Worm (Caenorhabditis elegans): ENCODE results near the gene C27C12.4.

Gene C27C12.4

DNA sequence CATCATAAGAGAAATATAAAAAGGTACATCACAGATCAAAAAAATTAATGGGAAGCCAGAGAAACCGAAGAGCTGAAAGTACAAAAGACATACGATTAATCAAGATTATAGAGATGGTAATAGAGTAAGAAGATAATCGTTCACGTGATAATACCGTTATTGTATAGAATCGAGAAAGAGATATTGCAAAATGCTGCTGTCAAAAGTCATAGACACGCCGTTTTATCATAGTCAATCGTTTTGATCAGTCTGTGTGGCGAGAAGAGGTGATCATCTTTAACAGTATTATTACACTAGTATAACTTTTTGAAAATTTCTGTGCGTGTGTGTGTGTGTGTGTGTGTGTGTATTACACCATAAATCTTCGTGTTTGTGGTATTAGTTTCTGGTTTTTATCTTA lies 40.5 kb downstream of the C27C12.4 start (continued):
- TF ChIP-seq nhr-19 (GFP tag; conservative IDR thresholded peaks at IDR 0.05) (peak; percentile 46), elt-3 (tag; optimal IDR thresholded peaks at IDR 0.05) (peak in 2 of 6 experiments; percentile 73 to 78), lsy-2 (tag; optimal IDR thresholded peaks at IDR 0.05) (peak in 1 of 2 experiments; percentile 12), ceh-90 (tag; optimal IDR thresholded peaks at IDR 0.05) (no peak), mab-9 (GFP tag; IDR thresholded peaks at IDR 0.05) (no peak), nhr-76 (tag; optimal IDR thresholded peaks at IDR 0.05) (no peak), nhr-85 (tag) (peak; percentile 90), snu-23 (GFP tag; optimal IDR thresholded peaks at IDR 0.05) (peak; percentile 57), pqm-1 (tag; optimal IDR thresholded peaks at IDR 0.05) (no peak), ama-1 (optimal IDR thresholded peaks at IDR 0.05) (no peak), pag-3 (tag; optimal IDR thresholded peaks at IDR 0.05; ENCODE audit: borderline replicate concordance, insufficient read depth) (no peak), nhr-71 (tag; optimal IDR thresholded peaks at IDR 0.05) (peak; percentile 74), pax-3 (tag; optimal IDR thresholded peaks at IDR 0.05) (no peak), blmp-1 (tag; optimal IDR thresholded peaks at IDR 0.05) (peak; percentile 50), nhr-84 (tag; optimal IDR thresholded peaks at IDR 0.05) (no peak), swsn-7 (tag; optimal IDR thresholded peaks at IDR 0.05) (no peak)

DNA sequence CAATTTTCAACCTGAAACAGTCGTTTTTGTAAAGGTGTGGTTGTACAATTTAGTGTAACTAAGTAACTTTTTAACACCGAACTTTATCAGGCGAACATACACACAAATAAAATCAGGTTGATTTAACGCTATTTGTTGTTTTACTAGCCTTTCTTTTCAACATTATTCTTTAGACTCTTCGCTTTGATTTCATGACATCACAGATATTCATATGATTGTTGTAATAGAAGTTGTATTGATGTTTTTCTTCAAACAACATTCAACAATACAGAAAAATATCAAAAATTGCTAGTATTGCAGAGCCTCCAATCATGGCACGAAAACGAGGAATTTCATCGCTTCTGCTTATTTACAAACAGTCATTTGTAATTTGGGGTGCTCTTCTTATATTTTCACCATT lies 41.0 kb downstream of the C27C12.4 start, which contains the start of gene nac-1:
Gene nac-1, plus strand, starts transcription at position 301 of the 400 bp plus-strand sequence.
- TF ChIP-seq zip-4 (GFP tag; optimal IDR thresholded peaks at IDR 0.05) (no peak), grh-1 (GFP tag; IDR thresholded peaks at IDR 0.05) (no peak), F16B12.6 (tag; optimal IDR thresholded peaks at IDR 0.05) (no peak), unc-98 (GFP tag; IDR thresholded peaks at IDR 0.05) (no peak), tbx-2 (tag; optimal IDR thresholded peaks at IDR 0.05) (no peak), sox-4 (tag; optimal IDR thresholded peaks at IDR 0.05) (no peak), alr-1 (tag; optimal IDR thresholded peaks at IDR 0.05; ENCODE audit: borderline replicate concordance) (no peak), lin-39 (tag; optimal IDR thresholded peaks at IDR 0.05) (no peak), elt-2 (tag; optimal IDR thresholded peaks at IDR 0.05) (no peak), snpc-4 (tag; optimal IDR thresholded peaks at IDR 0.05) (no peak), nhr-237 (tag; optimal IDR thresholded peaks at IDR 0.05) (no peak), lin-15B (tag; optimal IDR thresholded peaks at IDR 0.05) (no peak), hlh-4 (tag; optimal IDR thresholded peaks at IDR 0.05) (no peak), fkh-4 (tag; optimal IDR thresholded peaks at IDR 0.05; ENCODE audit: borderline replicate concordance) (no peak), hpl-2 (GFP tag; optimal IDR thresholded peaks at IDR 0.05) (no peak), C34B4.2 (tag; optimal IDR thresholded peaks at IDR 0.05) (no peak), nhr-20 (tag; optimal IDR thresholded peaks at IDR 0.05) (no peak)

- TF ChIP-seq tlp-1 (tag; optimal IDR thresholded peaks at IDR 0.05) (no peak), skn-1 (tag; optimal IDR thresholded peaks at IDR 0.05) (no peak), egl-27 (tag; optimal IDR thresholded peaks at IDR 0.05) (no peak), snpc-4 (tag; optimal IDR thresholded peaks at IDR 0.05) (peak; percentile 49), pqm-1 (tag; optimal IDR thresholded peaks at IDR 0.05) (no peak), unc-98 (GFP tag; IDR thresholded peaks at IDR 0.05) (no peak), efl-1 (optimal IDR thresholded peaks at IDR 0.05) (no peak), efl-1 (GFP tag; optimal IDR thresholded peaks at IDR 0.05 in 1 of 2) (peak in 1 of 2 experiments; percentile 3)
Measured at ce11 chrX:14897192-14897591, 43.3 kb downstream of the C27C12.4 start.

DNA sequence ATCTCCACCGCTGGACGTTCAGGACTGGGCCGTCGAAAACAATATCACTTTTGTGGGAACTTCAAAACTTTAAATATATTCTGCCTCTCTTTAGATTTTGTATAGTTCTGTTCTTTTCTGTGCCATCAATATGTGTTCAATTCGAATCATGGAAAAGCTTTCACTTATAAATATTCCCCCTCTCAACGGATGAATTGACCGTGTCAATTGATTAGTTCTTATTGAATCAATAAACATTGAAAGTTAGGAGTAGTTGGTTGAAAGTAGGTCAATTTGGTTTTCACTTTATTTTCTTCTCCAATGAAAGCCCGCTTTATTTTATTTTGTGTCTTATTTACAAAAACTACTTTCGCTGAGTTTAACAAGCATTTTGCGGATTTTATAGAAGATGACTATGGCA lies 44.3 kb downstream of the C27C12.4 start, which contains the start of gene lips-8:
Gene lips-8, plus strand, starts transcription at position 301 of the 400 bp plus-strand sequence.
- peak; percentile 6 for TF ChIP-seq blmp-1 (tag; optimal IDR thresholded peaks at IDR 0.05)
- no peak for TF ChIP-seq dpl-1 (GFP tag; optimal IDR thresholded peaks at IDR 0.05)
- TF ChIP-seq pag-3 (tag; optimal IDR thresholded peaks at IDR 0.05; ENCODE audit: borderline replicate concordance, insufficient read depth) = no peak
- no peak for TF ChIP-seq mef-2 (tag; optimal IDR thresholded peaks at IDR 0.05)
- no peak for TF ChIP-seq nhr-28 (tag; optimal IDR thresholded peaks at IDR 0.05)
